Fruit fly (Drosophila melanogaster) whole organism, prepupa: ENCODE measurements around the gene Dus4.

Source experiments
- CG6808 ChIP-seq: fragments of 200-800 bp; sonication (Bioruptor generic); optimal IDR thresholded peaks from 3 replicates; lab custom pipeline; 2017; ENCODE audit warnings: missing biosample characterization, missing genetic modification characterization, mild to moderate bottlenecking, moderate library complexity, missing genetic modification reagents
- CG6854 ChIP-seq: fragments of 200-800 bp; sonication (Bioruptor generic); optimal IDR thresholded peaks from 2 replicates; lab custom pipeline; 2017; ENCODE audit warnings: missing biosample characterization, mild to moderate bottlenecking, missing genetic modification characterization
- acj6 ChIP-seq: fragments of 200-800 bp; sonication (Bioruptor generic); optimal IDR thresholded peaks from 3 replicates; lab custom pipeline; 2016; ENCODE audit warnings: missing biosample characterization, missing genetic modification characterization

DNA sequence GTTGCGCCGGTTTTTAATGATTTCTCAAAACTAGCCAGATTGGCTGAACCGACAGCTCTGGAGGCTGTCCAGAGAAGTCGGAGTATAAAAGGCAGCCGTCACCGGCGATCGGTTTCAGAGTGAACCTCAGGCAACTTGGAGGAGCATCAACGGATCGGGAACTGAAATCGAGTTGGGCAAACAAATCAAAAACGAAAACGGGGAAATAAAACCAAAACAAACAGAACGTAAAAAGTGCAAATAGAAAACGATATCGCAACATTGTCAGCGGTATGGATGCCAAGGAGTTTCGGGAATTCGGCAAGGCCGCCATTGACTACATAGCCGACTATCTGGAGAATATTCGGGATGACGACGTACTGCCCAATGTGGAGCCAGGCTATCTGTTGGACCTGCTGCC, 48.6 kb downstream of the Dus4 start:
- no peak for TF ChIP-seq CG6808 (GFP tag; lab: Kevin White, UChicago)
- no peak for TF ChIP-seq acj6 (GFP tag; lab: Kevin White, UChicago)
- TF ChIP-seq CG6854 (GFP tag; lab: Kevin White, UChicago) = no peak
